Fruit fly (Drosophila melanogaster) whole organism, embryonic: ENCODE data around the gene CG32026.
A peak's percentile ranks its signal among the peaks of the same experiment; 100 is the strongest.

Experiments used
- CG10147 ChIP-seq: fragments of 200-800 bp; sonication (Bioruptor generic); optimal IDR thresholded peaks from 2 replicates; lab custom pipeline; 2019; ENCODE audit warnings: missing biosample characterization, mild to moderate bottlenecking, missing genetic modification characterization, moderate library complexity
- CG13775 ChIP-seq: fragments of 200-800 bp; sonication (Bioruptor generic); optimal IDR thresholded peaks from 3 replicates; lab custom pipeline; 2017; ENCODE audit warnings: missing biosample characterization, mild to moderate bottlenecking, missing genetic modification characterization
- CG14050 ChIP-seq: fragments of 200-800 bp; sonication (Bioruptor generic); IDR thresholded peaks from 3 replicates; pipeline ENCODE4 v1.3.6; 2022; ENCODE audit warnings: missing biosample characterization, missing genetic modification characterization
- CG14710 ChIP-seq: fragments of 200-800 bp; sonication (Bioruptor generic); optimal IDR thresholded peaks from 3 replicates; lab custom pipeline; 2019; ENCODE audit warnings: missing biosample characterization, mild to moderate bottlenecking, missing genetic modification characterization, moderate library complexity
- CG14860 ChIP-seq: fragments of 200-800 bp; sonication (Bioruptor generic); IDR thresholded peaks from 3 replicates; pipeline ENCODE4 v1.3.6; 2022; ENCODE audit warnings: missing biosample characterization, missing genetic modification characterization; ENCODE audit not compliant: partially characterized antibody
- CG15011 ChIP-seq: fragments of 200-800 bp; sonication (Bioruptor generic); optimal IDR thresholded peaks from 3 replicates; lab custom pipeline; 2018; ENCODE audit warnings: missing biosample characterization, mild to moderate bottlenecking, missing genetic modification characterization
- CG15073 ChIP-seq: fragments of 200-800 bp; sonication (Bioruptor generic); optimal IDR thresholded peaks from 2 replicates; lab custom pipeline; 2016; ENCODE audit warnings: missing biosample characterization, missing genetic modification characterization
- CG15479 ChIP-seq: fragments of 200-800 bp; sonication (Bioruptor generic); optimal IDR thresholded peaks from 3 replicates; lab custom pipeline; 2019; ENCODE audit warnings: missing biosample characterization, mild to moderate bottlenecking, missing genetic modification characterization, moderate library complexity
- CG17385 ChIP-seq: fragments of 200-800 bp; sonication (Bioruptor generic); optimal IDR thresholded peaks from 3 replicates; lab custom pipeline; 2018; ENCODE audit warnings: missing biosample characterization, mild to moderate bottlenecking, missing genetic modification characterization
- CG1792 ChIP-seq: fragments of 200-800 bp; sonication (Bioruptor generic); optimal IDR thresholded peaks from 2 replicates; lab custom pipeline; 2016; ENCODE audit warnings: missing biosample characterization, missing genetic modification characterization
- CG1832 ChIP-seq: fragments of 200-800 bp; sonication (Bioruptor generic); optimal IDR thresholded peaks from 2 replicates; lab custom pipeline; 2017; ENCODE audit warnings: missing biosample characterization, mild to moderate bottlenecking, missing genetic modification characterization, inconsistent platforms
- CG3281 ChIP-seq: fragments of 200-800 bp; sonication (Bioruptor generic); optimal IDR thresholded peaks from 3 replicates; lab custom pipeline; 2017; ENCODE audit warnings: missing biosample characterization, mild to moderate bottlenecking, missing genetic modification characterization
- CG3838 ChIP-seq: fragments of 200-800 bp; sonication (Bioruptor generic); optimal IDR thresholded peaks from 3 replicates; lab custom pipeline; 2016; ENCODE audit warnings: missing biosample characterization, missing genetic modification characterization
- CG6813 ChIP-seq: fragments of 200-800 bp; sonication (Bioruptor generic); optimal IDR thresholded peaks from 2 replicates; lab custom pipeline; 2017; ENCODE audit warnings: missing biosample characterization, missing genetic modification characterization, mild to moderate bottlenecking, moderate library complexity, missing genetic modification reagents
- CG8281 ChIP-seq: fragments of 200-800 bp; sonication (Bioruptor generic); optimal IDR thresholded peaks from 2 replicates; lab custom pipeline; 2018; ENCODE audit warnings: missing biosample characterization, mild to moderate bottlenecking, missing genetic modification characterization, moderate library complexity
- CG8359 ChIP-seq: fragments of 200-800 bp; sonication (Bioruptor generic); optimal IDR thresholded peaks from 2 replicates; lab custom pipeline; 2017; ENCODE audit warnings: missing biosample characterization, mild to moderate bottlenecking, missing genetic modification characterization, borderline replicate concordance
- CG8388 ChIP-seq: fragments of 200-800 bp; sonication (Bioruptor generic); optimal IDR thresholded peaks from 2 replicates; lab custom pipeline; 2019; ENCODE audit warnings: missing biosample characterization, mild to moderate bottlenecking, missing genetic modification characterization, moderate library complexity
- CG9437 ChIP-seq: fragments of 200-800 bp; sonication (Bioruptor generic); optimal IDR thresholded peaks from 2 replicates; lab custom pipeline; 2018; ENCODE audit warnings: missing biosample characterization, mild to moderate bottlenecking, missing genetic modification characterization
- Chrac-16 ChIP-seq: fragments of 200-800 bp; sonication (Bioruptor generic); optimal IDR thresholded peaks from 3 replicates; lab custom pipeline; 2016; ENCODE audit warnings: missing biosample characterization, missing genetic modification characterization
- Deaf1 ChIP-seq: fragments of 200-800 bp; optimal IDR thresholded peaks from 3 replicates; lab custom pipeline; 2019; ENCODE audit warnings: missing biosample characterization, mild to moderate bottlenecking, missing genetic modification characterization, moderate library complexity
- Dref ChIP-seq: fragments of 200-800 bp; sonication (Bioruptor generic); IDR thresholded peaks from 2 replicates; pipeline ENCODE4 v1.3.6; 2022; ENCODE audit warnings: missing biosample characterization, missing genetic modification characterization
- Elba2 ChIP-seq: fragments of 200-800 bp; sonication (Bioruptor generic); optimal IDR thresholded peaks from 3 replicates; lab custom pipeline; 2016; ENCODE audit warnings: missing biosample characterization, missing genetic modification characterization
- Gug ChIP-seq: fragments of 200-800 bp; sonication (Bioruptor generic); IDR thresholded peaks from 4 replicates; pipeline ENCODE4 v1.3.6; 2022; ENCODE audit warnings: missing biosample characterization, missing genetic modification characterization
- Neu2 ChIP-seq: fragments of 200-800 bp; sonication (Bioruptor generic); optimal IDR thresholded peaks from 3 replicates; lab custom pipeline; 2016; ENCODE audit warnings: missing biosample characterization, missing genetic modification characterization, borderline replicate concordance
- Opbp ChIP-seq: fragments of 200-800 bp; sonication (Bioruptor generic); IDR thresholded peaks from 3 replicates; pipeline ENCODE4 v1.3.6; 2022; ENCODE audit warnings: missing biosample characterization, missing genetic modification characterization; ENCODE audit not compliant: partially characterized antibody
- PHDP ChIP-seq: fragments of 200-800 bp; sonication (Bioruptor generic); optimal IDR thresholded peaks from 3 replicates; lab custom pipeline; 2018; ENCODE audit warnings: missing biosample characterization, mild to moderate bottlenecking, missing genetic modification characterization, moderate library complexity
- Sox102F ChIP-seq: fragments of 200-800 bp; sonication (Bioruptor generic); optimal IDR thresholded peaks from 2 replicates; lab custom pipeline; 2018; ENCODE audit warnings: missing biosample characterization, mild to moderate bottlenecking, missing genetic modification characterization, moderate library complexity
- TFAM ChIP-seq: fragments of 200-800 bp; sonication (Bioruptor generic); optimal IDR thresholded peaks from 2 replicates; lab custom pipeline; 2017; ENCODE audit warnings: missing biosample characterization, missing genetic modification characterization, inconsistent platforms
- aop ChIP-seq: fragments of 200-800 bp; sonication (Bioruptor generic); IDR thresholded peaks from 2 replicates; pipeline ENCODE4 v1.3.6; 2022; ENCODE audit warnings: missing biosample characterization, missing genetic modification characterization
- ase ChIP-seq: fragments of 200-800 bp; sonication (Bioruptor generic); IDR thresholded peaks from 3 replicates; pipeline ENCODE4 v1.3.6; 2022; ENCODE audit warnings: missing biosample characterization, missing genetic modification characterization
- bcd ChIP-seq: fragments of 200-800 bp; sonication (Bioruptor generic); optimal IDR thresholded peaks from 2 replicates; lab custom pipeline; 2017; ENCODE audit warnings: missing biosample characterization, mild to moderate bottlenecking, missing genetic modification characterization
- chinmo ChIP-seq: fragments of 200-800 bp; sonication (Bioruptor generic); IDR thresholded peaks from 4 replicates; pipeline ENCODE4 v1.3.6; 2022; ENCODE audit warnings: missing biosample characterization, missing genetic modification characterization; ENCODE audit not compliant: partially characterized antibody
- dimm ChIP-seq: fragments of 200-800 bp; sonication (Bioruptor generic); IDR thresholded peaks from 2 replicates; pipeline ENCODE4 v1.3.6; 2022; ENCODE audit warnings: missing biosample characterization, missing genetic modification characterization
- grau ChIP-seq: fragments of 200-800 bp; optimal IDR thresholded peaks from 3 replicates; lab custom pipeline; 2019; ENCODE audit warnings: missing biosample characterization, mild to moderate bottlenecking, missing genetic modification characterization, moderate library complexity
- ham ChIP-seq: fragments of 200-800 bp; sonication (Bioruptor generic); IDR thresholded peaks from 2 replicates; pipeline ENCODE4 v1.3.6; 2022; ENCODE audit warnings: missing biosample characterization, missing genetic modification characterization
- lov ChIP-seq, 2 experiments: fragments of 200-800 bp in 1 of 2; fragments of >200 bp in 1 of 2; sonication (Bioruptor generic) in 1 of 2; IDR thresholded peaks in 1 of 2; optimal IDR thresholded peaks in 1 of 2; 2 replicates in 1 of 2; 3 replicates in 1 of 2; pipeline versions ENCODE4 v1.3.6 to Lab custom; 2017 to 2022; ENCODE audit warnings: missing biosample characterization in 1 of 2, missing genetic modification characterization in 1 of 2
- nerfin-2 ChIP-seq: fragments of 200-800 bp; sonication (Bioruptor generic); IDR thresholded peaks from 2 replicates; pipeline ENCODE4 v1.3.6; 2022; ENCODE audit warnings: missing biosample characterization, missing genetic modification characterization; ENCODE audit not compliant: partially characterized antibody
- nmo ChIP-seq: fragments of 200-800 bp; sonication (Bioruptor generic); optimal IDR thresholded peaks from 2 replicates; lab custom pipeline; 2018; ENCODE audit warnings: missing biosample characterization, mild to moderate bottlenecking, missing genetic modification characterization, moderate library complexity
- nom ChIP-seq: fragments of 200-800 bp; sonication (Bioruptor generic); optimal IDR thresholded peaks from 2 replicates; lab custom pipeline; 2017; ENCODE audit warnings: missing biosample characterization, missing genetic modification characterization, mild to moderate bottlenecking, moderate library complexity, missing genetic modification reagents
- org-1 ChIP-seq: fragments of 200-800 bp; sonication (Bioruptor generic); optimal IDR thresholded peaks from 2 replicates; lab custom pipeline; 2017; ENCODE audit warnings: missing biosample characterization, missing genetic modification characterization
- pan ChIP-seq, 4 experiments: fragments of >200 bp in 3 of 4; fragments of 200-800 bp in 1 of 4; sonication (Bioruptor generic) in 1 of 4; optimal IDR thresholded peaks in 3 of 4; IDR thresholded peaks in 1 of 4; 2 replicates each; pipeline versions ENCODE4 v1.3.6 to Lab custom; 2017 to 2022; ENCODE audit warnings: missing biosample characterization in 2 of 4, missing genetic modification characterization in 2 of 4, mixed read lengths in 1 of 4
- slou ChIP-seq: fragments of 200-800 bp; sonication (Bioruptor generic); optimal IDR thresholded peaks from 3 replicates; lab custom pipeline; 2016; ENCODE audit warnings: missing biosample characterization, missing genetic modification characterization
- sr ChIP-seq: fragments of 200-800 bp; sonication (Bioruptor generic); IDR thresholded peaks from 3 replicates; pipeline ENCODE4 v1.3.6; 2022; ENCODE audit warnings: missing biosample characterization, missing genetic modification characterization
- stc ChIP-seq: fragments of 200-800 bp; sonication (Bioruptor generic); IDR thresholded peaks from 2 replicates; pipeline ENCODE4 v1.3.6; 2022; ENCODE audit warnings: missing biosample characterization, missing genetic modification characterization
- tna ChIP-seq: fragments of 200-800 bp; sonication (Bioruptor generic); IDR thresholded peaks from 2 replicates; pipeline ENCODE4 v1.3.6; 2022; ENCODE audit warnings: missing biosample characterization, missing genetic modification characterization; ENCODE audit not compliant: partially characterized antibody
- wor ChIP-seq: fragments of 200-800 bp; sonication (Bioruptor generic); IDR thresholded peaks from 2 replicates; pipeline ENCODE4 v1.3.6; 2022; ENCODE audit warnings: missing biosample characterization, missing genetic modification characterization

The CG32026 gene

dm6 chr3L:8827133-8827867 lies 9.0 kb upstream of the CG32026 start, which contains the start of gene dally (continued):
- TF ChIP-seq CG8388 (GFP tag; lab: Kevin White, UChicago) (no peak), Opbp (GFP tag; lab: Robert Waterston, UW) (peak; percentile 68), tna (GFP tag; lab: Robert Waterston, UW) (peak; percentile 64; the same call in 1 of the 2 replicates), CG6813 (peak; percentile 33), CG1792 (GFP tag; lab: Kevin White, UChicago) (no peak), nmo (GFP tag; lab: Kevin White, UChicago) (no peak), Neu2 (no peak), slou (GFP tag; lab: Kevin White, UChicago) (no peak), CG3281 (GFP tag; lab: Kevin White, UChicago) (peak; percentile 16), CG3838 (no peak), CG1832 (GFP tag; lab: Kevin White, UChicago) (no peak), CG14710 (tag; lab: Kevin White, UChicago) (no peak), chinmo (GFP tag; lab: Robert Waterston, UW) (peak; percentile 88), org-1 (GFP tag; lab: Kevin White, UChicago) (no peak), CG15073 (GFP tag; lab: Kevin White, UChicago) (no peak), nerfin-2 (GFP tag; lab: Robert Waterston, UW) (no peak; the same call in 1 of the 2 replicates), lov (optimal IDR thresholded peaks at IDR 0.05; lab: Kevin White, UChicago) (no peak), lov (GFP tag; IDR thresholded peaks at IDR 0.05; lab: Robert Waterston, UW) (peak; percentile 63; the same call in 2 of the 3 replicates), pan (optimal IDR thresholded peaks at IDR 0.05; lab: Kevin White, UChicago) (no peak), pan (GFP tag; optimal IDR thresholded peaks at IDR 0.05 in 1 of 2, IDR thresholded peaks at IDR 0.05 in 1 of 2) (peak in 1 of 2 experiments; percentile 64), CG9437 (GFP tag; lab: Kevin White, UChicago) (no peak), CG17385 (GFP tag; lab: Kevin White, UChicago) (peak; percentile 41), CG10147 (GFP tag; lab: Kevin White, UChicago) (no peak), dimm (GFP tag; lab: Robert Waterston, UW) (no peak), CG14050 (GFP tag; lab: Robert Waterston, UW) (no peak), Dref (no peak; the same call in 1 of the 2 replicates), wor (no peak), bcd (no peak), Deaf1 (tag; lab: Kevin White, UChicago) (peak; percentile 100), CG14860 (GFP tag; lab: Robert Waterston, UW) (0 out of 3 replicates have a peak, but pooled peaks have one; percentile 30), grau (peak; percentile 21), CG8359 (GFP tag; lab: Kevin White, UChicago) (peak; percentile 48), stc (peak; percentile 34; the same call in 1 of the 2 replicates), sr (peak; percentile 39; the same call in 1 of the 3 replicates), ase (no peak), CG15479 (GFP tag; lab: Kevin White, UChicago) (peak; percentile 7), Sox102F (GFP tag; lab: Kevin White, UChicago) (no peak), Chrac-16 (GFP tag; lab: Kevin White, UChicago) (no peak), aop (GFP tag; lab: Robert Waterston, UW) (no peak), CG8281 (tag; lab: Kevin White, UChicago) (peak; percentile 31), CG13775 (GFP tag; lab: Kevin White, UChicago) (no peak), CG15011 (GFP tag; lab: Kevin White, UChicago) (no peak), PHDP (tag; lab: Kevin White, UChicago) (peak; percentile 20), Elba2 (GFP tag; lab: Kevin White, UChicago) (no peak), nom (GFP tag; lab: Kevin White, UChicago) (peak; percentile 78), Gug (GFP tag; lab: Robert Waterston, UW) (peak; percentile 28; the same call in 1 of the 4 replicates), ham (GFP tag; lab: Robert Waterston, UW) (no peak), TFAM (no peak)
